Fruit fly (Drosophila melanogaster): ENCODE measurements around the gene CG1636.

DNA sequence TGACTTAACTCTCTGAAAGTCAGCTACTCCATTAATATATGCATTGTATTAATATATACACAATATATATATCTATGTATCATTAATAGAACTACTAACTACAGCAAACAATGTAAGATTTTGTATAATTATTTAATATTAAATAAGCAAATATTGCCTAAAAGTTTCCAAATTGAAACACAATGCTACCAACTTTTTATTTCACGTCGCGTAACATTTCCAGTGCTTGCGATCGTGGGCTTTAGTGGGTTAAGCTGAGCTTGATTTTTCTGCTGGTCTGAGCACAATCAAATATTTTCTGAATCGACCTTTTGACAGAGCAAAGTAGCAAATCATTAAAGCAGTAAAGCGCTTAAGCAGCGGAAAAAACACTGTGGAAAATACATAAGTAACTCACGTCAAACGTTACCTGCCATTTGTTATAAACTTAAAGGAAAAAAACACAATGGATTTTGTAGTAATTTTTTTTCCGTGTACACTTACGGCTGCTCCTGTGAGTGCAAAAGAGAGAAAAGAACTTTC, 14.9 kb upstream of the CG1636 start:
- no peak for TF ChIP-seq Rfx (GFP tag; IDR thresholded peaks at IDR 0.05)
- no peak for TF ChIP-seq E2f1 (GFP tag; IDR thresholded peaks at IDR 0.05)
- TF ChIP-seq Jarid2 (GFP tag; optimal IDR thresholded peaks at IDR 0.05): no peak
- TF ChIP-seq kni (GFP tag; optimal IDR thresholded peaks at IDR 0.05): no peak
